Worm (Caenorhabditis elegans) whole organism, mixed stage, embryonic: Measurements from ENCODE around the gene C16A3.5.

Experiments
- ceh-39 ChIP-seq: fragments of 150-350 bp; optimal IDR thresholded peaks from 2 replicates; lab custom pipeline; 2014; ENCODE audit warnings: missing biosample characterization, missing genetic modification characterization
- flh-1 ChIP-seq: fragments of 200-800 bp; sonication (Bioruptor generic); optimal IDR thresholded peaks from 2 replicates; lab custom pipeline; 2018; ENCODE audit warnings: mild to moderate bottlenecking, missing genetic modification characterization, moderate library complexity, missing compliant biosample characterization
- lin-13 ChIP-seq: fragments of 150-350 bp; optimal IDR thresholded peaks from 2 replicates; lab custom pipeline; 2014; ENCODE audit warnings: missing biosample characterization, missing genetic modification characterization
- nhr-12 ChIP-seq: fragments of 150-350 bp; optimal IDR thresholded peaks from 2 replicates; lab custom pipeline; 2014; ENCODE audit warnings: missing biosample characterization, missing genetic modification characterization
- nhr-2 ChIP-seq: fragments of 150-350 bp; optimal IDR thresholded peaks from 2 replicates; lab custom pipeline; 2014; ENCODE audit warnings: missing biosample characterization, missing genetic modification characterization
- nhr-28 ChIP-seq: fragments of 150-350 bp; optimal IDR thresholded peaks from 2 replicates; lab custom pipeline; 2014; ENCODE audit warnings: missing biosample characterization, missing genetic modification characterization
- snpc-4 ChIP-seq: fragments of 150-350 bp; optimal IDR thresholded peaks from 2 replicates; lab custom pipeline; 2014; ENCODE audit warnings: missing biosample characterization, missing genetic modification characterization
- tbx-8 ChIP-seq: fragments of 200-800 bp; sonication (Bioruptor generic); optimal IDR thresholded peaks from 2 replicates; lab custom pipeline; 2018; ENCODE audit warnings: mild to moderate bottlenecking, missing genetic modification characterization, moderate library complexity, missing compliant biosample characterization

- no peak for TF ChIP-seq flh-1
- TF ChIP-seq lin-13 (tag; lab: Kevin White, UChicago): no peak
- TF ChIP-seq nhr-28 (tag; lab: Kevin White, UChicago): no peak
- TF ChIP-seq snpc-4 (tag; lab: Kevin White, UChicago): no peak
- no peak for TF ChIP-seq nhr-12 (tag; lab: Kevin White, UChicago)
- TF ChIP-seq ceh-39 (tag; lab: Kevin White, UChicago): no peak
- no peak for TF ChIP-seq nhr-2 (tag; lab: Kevin White, UChicago)
- TF ChIP-seq tbx-8 (GFP tag; lab: Kevin White, UChicago): no peak
These were observed 32.0 kb upstream of the C16A3.5 start for ce11 chrIII:6348578-6348977.
